Fruit fly (Drosophila melanogaster) whole organism, embryonic: ENCODE data around the gene RpL5.

Experiments used
- CG11085 ChIP-seq: fragments of 200-800 bp; sonication (Bioruptor generic); IDR thresholded peaks from 2 replicates; pipeline ENCODE4 v1.3.6; 2022; ENCODE audit warnings: missing biosample characterization, missing genetic modification characterization
- CG4404 ChIP-seq: fragments of 200-800 bp; sonication (Bioruptor generic); IDR thresholded peaks from 2 replicates; pipeline ENCODE4 v1.3.6; 2022; ENCODE audit warnings: missing biosample characterization, missing genetic modification characterization
- CG8089 ChIP-seq: fragments of 200-800 bp; sonication (Bioruptor generic); optimal IDR thresholded peaks from 3 replicates; lab custom pipeline; 2016; ENCODE audit warnings: missing biosample characterization, missing genetic modification characterization
- Hand ChIP-seq: fragments of 200-800 bp; sonication (Bioruptor generic); optimal IDR thresholded peaks from 2 replicates; lab custom pipeline; 2017; ENCODE audit warnings: mild to moderate bottlenecking, missing biosample characterization, missing genetic modification reagents, missing genetic modification characterization
- MBD-R2 ChIP-seq: fragments of 200-800 bp; sonication (Bioruptor generic); IDR thresholded peaks from 2 replicates; pipeline ENCODE4 v1.3.6; 2022; ENCODE audit warnings: missing biosample characterization, missing genetic modification characterization
- Myb ChIP-seq: fragments of 200-800 bp; sonication (Bioruptor generic); optimal IDR thresholded peaks from 2 replicates; lab custom pipeline; 2016; ENCODE audit warnings: missing biosample characterization, missing genetic modification characterization
- PHDP ChIP-seq: fragments of 200-800 bp; sonication (Bioruptor generic); optimal IDR thresholded peaks from 3 replicates; lab custom pipeline; 2018; ENCODE audit warnings: missing biosample characterization, mild to moderate bottlenecking, missing genetic modification characterization, moderate library complexity
- h ChIP-seq: fragments of >200 bp; optimal IDR thresholded peaks from 2 replicates; lab custom pipeline; 2017
- kay ChIP-seq: fragments of 200-800 bp; sonication (Bioruptor generic); optimal IDR thresholded peaks from 2 replicates; lab custom pipeline; 2016; ENCODE audit warnings: missing biosample characterization, missing genetic modification characterization
- stwl ChIP-seq: fragments of 200-800 bp; sonication (Bioruptor generic); optimal IDR thresholded peaks from 3 replicates; lab custom pipeline; 2018; ENCODE audit warnings: missing biosample characterization, mild to moderate bottlenecking, missing genetic modification characterization, moderate library complexity

DNA sequence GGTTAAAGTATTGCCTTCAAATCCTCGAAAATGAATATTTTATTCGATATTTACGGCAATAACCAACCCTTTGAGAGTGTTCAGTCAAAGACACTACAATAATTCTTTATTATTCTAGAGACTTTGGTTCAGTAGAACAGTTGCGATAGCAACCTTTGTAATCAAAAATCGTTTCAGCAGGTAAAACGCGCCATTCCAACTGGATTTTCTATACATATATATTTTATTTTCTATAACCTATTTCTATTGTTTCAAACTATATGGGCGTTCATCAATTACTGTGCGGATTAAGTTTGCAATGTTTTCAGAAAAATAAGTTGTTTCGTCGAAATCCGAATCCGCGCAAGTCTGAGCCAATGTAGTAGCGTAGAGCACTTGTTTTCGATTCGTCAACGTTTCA lies 41.2 kb upstream of the RpL5 start:
- no peak for TF ChIP-seq h (lab: Kevin White, UChicago)
- TF ChIP-seq CG11085 (GFP tag; lab: Robert Waterston, UW), result no peak
- TF ChIP-seq MBD-R2 (GFP tag; lab: Robert Waterston, UW), result no peak
- TF ChIP-seq PHDP, result no peak
- no peak for TF ChIP-seq Myb (GFP tag; lab: Kevin White, UChicago)
- TF ChIP-seq CG4404 (GFP tag; lab: Robert Waterston, UW), result no peak
- no peak for TF ChIP-seq CG8089 (GFP tag; lab: Kevin White, UChicago)
- TF ChIP-seq Hand (GFP tag; lab: Kevin White, UChicago), result no peak
- no peak for TF ChIP-seq stwl (tag; lab: Kevin White, UChicago)
- TF ChIP-seq kay (GFP tag; lab: Kevin White, UChicago), result no peak
